Worm (Caenorhabditis elegans) whole organism, L4 larva: ENCODE results near the gene lect-2.

Experiments
- F26F4.8 ChIP-seq: fragments of 200-800 bp; sonication (Bioruptor generic); conservative IDR thresholded peaks from 2 replicates; pipeline ENCODE4 v1.3.6; 2022; ENCODE audit warnings: missing genetic modification characterization, missing compliant biosample characterization
- F37D6.2 ChIP-seq: sonication (generic microtip); optimal IDR thresholded peaks from 2 replicates; lab custom pipeline; 2016; ENCODE audit warnings: mild to moderate bottlenecking, missing genetic modification characterization, missing compliant biosample characterization
- F49E8.2 ChIP-seq: sonication (generic microtip); optimal IDR thresholded peaks from 2 replicates; lab custom pipeline; 2016; ENCODE audit warnings: missing compliant biosample characterization, mild to moderate bottlenecking, missing genetic modification characterization, borderline replicate concordance
- R02D3.7 ChIP-seq: fragments of 150-350 bp; sonication (generic microtip); optimal IDR thresholded peaks from 3 replicates; lab custom pipeline; 2014; ENCODE audit warnings: missing biosample characterization, missing genetic modification characterization
- T26A8.4 ChIP-seq: fragments of 200-800 bp; sonication (Bioruptor generic); IDR thresholded peaks from 2 replicates; pipeline ENCODE4 v1.3.6; 2022; ENCODE audit warnings: missing genetic modification characterization, missing compliant biosample characterization
- Y48G9A.11 ChIP-seq: fragments of 200-800 bp; sonication (Bioruptor generic); IDR thresholded peaks from 2 replicates; pipeline ENCODE4 v1.3.6; 2022; ENCODE audit warnings: missing genetic modification reagents, missing genetic modification characterization, missing compliant biosample characterization
- aha-1 ChIP-seq: fragments of 150-350 bp; peaks from one replicate; lab custom pipeline; 2014; ENCODE audit warnings: missing biosample characterization, missing genetic modification characterization
- arid-1 ChIP-seq: fragments of 200-800 bp; sonication (Bioruptor generic); conservative IDR thresholded peaks from 2 replicates; pipeline ENCODE4 v1.3.6; 2022; ENCODE audit warnings: missing genetic modification reagents, missing genetic modification characterization, missing compliant biosample characterization
- ceh-32 ChIP-seq: sonication (generic microtip); optimal IDR thresholded peaks from 2 replicates; lab custom pipeline; 2016; ENCODE audit warnings: mild to moderate bottlenecking, missing genetic modification characterization, missing compliant biosample characterization; ENCODE audit not compliant: poor library complexity
- ceh-44 ChIP-seq: fragments of 200-800 bp; sonication (Bioruptor generic); IDR thresholded peaks from 2 replicates; pipeline ENCODE4 v1.3.6; 2022; ENCODE audit warnings: missing genetic modification reagents, missing genetic modification characterization, missing compliant biosample characterization
- ceh-82 ChIP-seq: sonication (generic microtip); optimal IDR thresholded peaks from 2 replicates; lab custom pipeline; 2017; ENCODE audit warnings: missing biosample characterization, missing genetic modification characterization
- ces-1 ChIP-seq: fragments of 150-350 bp; sonication (generic microtip); optimal IDR thresholded peaks from 4 replicates; lab custom pipeline; 2014; ENCODE audit warnings: missing biosample characterization, missing genetic modification reagents, missing genetic modification characterization
- daf-16 ChIP-seq, 3 experiments: sonication (generic microtip); optimal IDR thresholded peaks; 2 replicates each; lab custom pipeline; 2016 to 2017; ENCODE audit warnings: missing genetic modification characterization in 3 of 3, missing genetic modification reagents in 3 of 3, mild to moderate bottlenecking in 2 of 3, missing compliant biosample characterization in 2 of 3, missing biosample characterization in 1 of 3, moderate library complexity in 1 of 3
- dmd-6 ChIP-seq: fragments of 200-800 bp; sonication (Bioruptor generic); IDR thresholded peaks from 2 replicates; pipeline ENCODE4 v1.3.6; 2022; ENCODE audit warnings: missing genetic modification reagents, missing genetic modification characterization, missing compliant biosample characterization
- dmd-8 ChIP-seq: fragments of 200-800 bp; sonication (Bioruptor generic); IDR thresholded peaks from 2 replicates; pipeline ENCODE4 v1.3.6; 2022; ENCODE audit warnings: missing genetic modification characterization, missing compliant biosample characterization
- dpl-1 ChIP-seq: fragments of 150-350 bp; optimal IDR thresholded peaks from 2 replicates; lab custom pipeline; 2014; ENCODE audit warnings: missing biosample characterization, missing genetic modification reagents, missing genetic modification characterization
- duxl-1 ChIP-seq: sonication (generic microtip); optimal IDR thresholded peaks from 2 replicates; lab custom pipeline; 2016; ENCODE audit warnings: mild to moderate bottlenecking, missing genetic modification characterization, moderate library complexity, missing compliant biosample characterization; ENCODE audit not compliant: poor library complexity
- dve-1 ChIP-seq: sonication (generic microtip); optimal IDR thresholded peaks from 2 replicates; lab custom pipeline; 2017; ENCODE audit warnings: antibody characterized with exemption, mild to moderate bottlenecking, missing genetic modification characterization, missing compliant biosample characterization; ENCODE audit not compliant: insufficient read depth
- egl-27 ChIP-seq: sonication (generic microtip); optimal IDR thresholded peaks from 3 replicates; lab custom pipeline; 2017; ENCODE audit warnings: missing biosample characterization, missing genetic modification reagents, missing genetic modification characterization
- fkh-10 ChIP-seq: fragments of 150-350 bp; optimal IDR thresholded peaks from 2 replicates; lab custom pipeline; 2014; ENCODE audit warnings: missing biosample characterization, missing genetic modification reagents, missing genetic modification characterization
- fos-1 ChIP-seq: fragments of 150-350 bp; optimal IDR thresholded peaks from 2 replicates; lab custom pipeline; 2014; ENCODE audit warnings: missing biosample characterization, missing genetic modification characterization
- lin-13 ChIP-seq: fragments of 150-350 bp; optimal IDR thresholded peaks from 2 replicates; lab custom pipeline; 2014; ENCODE audit warnings: missing biosample characterization, missing genetic modification reagents, missing genetic modification characterization
- mes-2 ChIP-seq: sonication (generic microtip); optimal IDR thresholded peaks from 2 replicates; lab custom pipeline; 2016; ENCODE audit warnings: missing genotype, mild to moderate bottlenecking, missing genetic modification characterization, missing compliant biosample characterization; ENCODE audit not compliant: poor library complexity, severe bottlenecking
- mxl-2 ChIP-seq: fragments of 200-800 bp; sonication (Bioruptor generic); conservative IDR thresholded peaks from 2 replicates; pipeline ENCODE4 v1.3.6; 2022; ENCODE audit warnings: missing genetic modification reagents, missing genetic modification characterization, missing compliant biosample characterization
- mxl-3 ChIP-seq: fragments of 200-800 bp; sonication (Bioruptor generic); optimal IDR thresholded peaks from 2 replicates; lab custom pipeline; 2018; ENCODE audit warnings: mild to moderate bottlenecking, missing genetic modification characterization, missing compliant biosample characterization
- nhr-11 ChIP-seq: fragments of 150-350 bp; optimal IDR thresholded peaks from 2 replicates; lab custom pipeline; 2014; ENCODE audit warnings: missing biosample characterization, missing genetic modification characterization
- nhr-111 ChIP-seq: fragments of 200-800 bp; sonication (Bioruptor generic); optimal IDR thresholded peaks from 2 replicates; lab custom pipeline; 2018; ENCODE audit warnings: mild to moderate bottlenecking, missing genetic modification characterization, missing compliant biosample characterization
- nhr-25 ChIP-seq: sonication (generic microtip); optimal IDR thresholded peaks from 2 replicates; lab custom pipeline; 2017; ENCODE audit warnings: missing genetic modification characterization, mild to moderate bottlenecking, missing compliant biosample characterization, antibody characterized with exemption, moderate library complexity, borderline replicate concordance; ENCODE audit not compliant: insufficient read depth
- nhr-28 ChIP-seq: fragments of 150-350 bp; optimal IDR thresholded peaks from 2 replicates; lab custom pipeline; 2014; ENCODE audit warnings: missing biosample characterization, missing genetic modification characterization
- nhr-48 ChIP-seq: sonication (generic microtip); optimal IDR thresholded peaks from 2 replicates; lab custom pipeline; 2016; ENCODE audit warnings: mild to moderate bottlenecking, missing genetic modification characterization, missing compliant biosample characterization
- nhr-76 ChIP-seq: fragments of 150-350 bp; optimal IDR thresholded peaks from 2 replicates; lab custom pipeline; 2014; ENCODE audit warnings: missing biosample characterization, missing genetic modification characterization
- pha-4 ChIP-seq, 2 experiments: fragments of 150-350 bp in 1 of 2; fragments of 200-800 bp in 1 of 2; sonication (Bioruptor generic) in 1 of 2; IDR thresholded peaks in 1 of 2; optimal IDR thresholded peaks in 1 of 2; 2 replicates each; pipeline versions ENCODE4 v1.3.6 to Lab custom; 2014 to 2022; ENCODE audit warnings: missing genetic modification characterization in 2 of 2, missing genetic modification reagents in 2 of 2, missing biosample characterization in 1 of 2, missing compliant biosample characterization in 1 of 2
- pqm-1 ChIP-seq: sonication (generic microtip); optimal IDR thresholded peaks from 2 replicates; lab custom pipeline; 2017; ENCODE audit warnings: missing biosample characterization, missing genetic modification characterization
- spr-1 ChIP-seq: sonication (generic microtip); optimal IDR thresholded peaks from 2 replicates; lab custom pipeline; 2016; ENCODE audit warnings: mild to moderate bottlenecking, missing genetic modification characterization, missing compliant biosample characterization
- spr-3 ChIP-seq: fragments of 200-800 bp; sonication (Bioruptor generic); optimal IDR thresholded peaks from 2 replicates; lab custom pipeline; 2018; ENCODE audit warnings: mild to moderate bottlenecking, missing genetic modification characterization, missing compliant biosample characterization
- tag-97 ChIP-seq: fragments of 200-800 bp; sonication (Bioruptor generic); IDR thresholded peaks from 2 replicates; pipeline ENCODE4 v1.3.6; 2022; ENCODE audit warnings: missing genetic modification characterization, missing compliant biosample characterization
- unc-62 ChIP-seq, 3 experiments: fragments of 150-350 bp in 1 of 3; sonication (generic microtip); optimal IDR thresholded peaks in 2 of 3; peaks in 1 of 3; 1 replicate in 1 of 3; 2 replicates in 2 of 3; lab custom pipeline; 2014 to 2017; ENCODE audit warnings: missing biosample characterization in 3 of 3, missing genetic modification characterization in 3 of 3, missing genetic modification reagents in 3 of 3, missing genotype in 1 of 3
- zag-1 ChIP-seq: fragments of 150-350 bp; optimal IDR thresholded peaks from 2 replicates; lab custom pipeline; 2014; ENCODE audit warnings: missing biosample characterization, missing genetic modification characterization
- zfp-3 ChIP-seq: fragments of 200-800 bp; sonication (Bioruptor generic); conservative IDR thresholded peaks from 2 replicates; pipeline ENCODE4 v1.3.6; 2022; ENCODE audit warnings: missing genetic modification reagents, missing genetic modification characterization, missing compliant biosample characterization
- ztf-11 ChIP-seq: fragments of 150-350 bp; optimal IDR thresholded peaks from 2 replicates; lab custom pipeline; 2014; ENCODE audit warnings: missing biosample characterization, missing genetic modification characterization

lect-2 gene

ce11 chrII:5790313-5790773, at the start of gene lect-2:
TSS of gene lect-2 (plus strand) at chrII:5790723.
- no peak for TF ChIP-seq dpl-1 (GFP tag; lab: Kevin White, UChicago)
- TF ChIP-seq nhr-11 (tag; lab: Kevin White, UChicago), result peak; percentile 59
- TF ChIP-seq aha-1 (tag; lab: Kevin White, UChicago), result peak; percentile 81
- no peak for TF ChIP-seq Y48G9A.11
- peak in 1 of 2 experiments; percentile 40 for TF ChIP-seq daf-16 (GFP tag; optimal IDR thresholded peaks at IDR 0.05; lab: Kevin White, UChicago)
- no peak for TF ChIP-seq daf-16 (tag; optimal IDR thresholded peaks at IDR 0.05; lab: Kevin White, UChicago)
- TF ChIP-seq F37D6.2 (tag; lab: Kevin White, UChicago), result no peak
- no peak for TF ChIP-seq fos-1
- TF ChIP-seq arid-1 (GFP tag; lab: Robert Waterston, UW), result no peak

- TF ChIP-seq pqm-1 (tag; lab: Kevin White, UChicago) (peak; percentile 71), ceh-82 (tag; lab: Kevin White, UChicago) (no peak), nhr-25 (no peak), dmd-6 (GFP tag; lab: Robert Waterston, UW) (0 out of 2 replicates have a peak, but pooled peaks have one; percentile 9), zfp-3 (GFP tag; lab: Robert Waterston, UW) (no peak)
Observed at ce11 chrII:5742767-5743166, 47.8 kb upstream of the lect-2 start.

- TF ChIP-seq dve-1 (tag; lab: Kevin White, UChicago), result peak; percentile 59
- TF ChIP-seq pqm-1 (tag; lab: Kevin White, UChicago), result peak; percentile 52
- TF ChIP-seq R02D3.7 (tag; lab: Kevin White, UChicago), result no peak
- TF ChIP-seq dmd-6 (GFP tag; lab: Robert Waterston, UW), result peak; percentile 55
- no peak for TF ChIP-seq mxl-2 (GFP tag; lab: Robert Waterston, UW)
- no peak for TF ChIP-seq nhr-76 (tag; lab: Kevin White, UChicago)
Observed at ce11 chrII:5744342-5744741, 46.2 kb upstream of the lect-2 start.

- TF ChIP-seq dmd-6 (GFP tag; lab: Robert Waterston, UW) (0 out of 2 replicates have a peak, but pooled peaks have one; percentile 17), ztf-11 (no peak)
Observed at ce11 chrII:5745088-5745487, 45.4 kb upstream of the lect-2 start, which contains the start of gene F10C1.9. TSS of gene F10C1.9 (minus strand) at chrII:5745284.

- TF ChIP-seq F26F4.8 (no peak), mxl-3 (GFP tag; lab: Kevin White, UChicago) (no peak), dmd-8 (GFP tag; lab: Robert Waterston, UW) (no peak), egl-27 (tag; lab: Kevin White, UChicago) (no peak), zag-1 (tag; lab: Kevin White, UChicago) (no peak), ceh-82 (tag; lab: Kevin White, UChicago) (no peak), nhr-48 (no peak), nhr-76 (tag; lab: Kevin White, UChicago) (no peak), ces-1 (no peak), spr-3 (no peak), daf-16 (GFP tag; optimal IDR thresholded peaks at IDR 0.05; lab: Kevin White, UChicago) (no peak), daf-16 (tag; optimal IDR thresholded peaks at IDR 0.05; lab: Kevin White, UChicago) (peak; percentile 27), spr-1 (tag; lab: Kevin White, UChicago) (no peak), mes-2 (tag; lab: Kevin White, UChicago) (no peak), nhr-111 (no peak), duxl-1 (tag; lab: Kevin White, UChicago) (no peak), nhr-28 (tag; lab: Kevin White, UChicago) (peak; percentile 72), ceh-44 (GFP tag; lab: Robert Waterston, UW) (no peak), ceh-32 (tag; lab: Kevin White, UChicago) (no peak), unc-62 (GFP tag; optimal IDR thresholded peaks at IDR 0.05 in 1 of 2; lab: Kevin White, UChicago) (no peak), unc-62 (tag; optimal IDR thresholded peaks at IDR 0.05; lab: Kevin White, UChicago) (no peak), nhr-11 (tag; lab: Kevin White, UChicago) (no peak), lin-13 (GFP tag; lab: Kevin White, UChicago) (no peak), pha-4 (GFP tag; IDR thresholded peaks at IDR 0.05; lab: Robert Waterston, UW) (no peak), pha-4 (tag; optimal IDR thresholded peaks at IDR 0.05; lab: Kevin White, UChicago) (no peak), T26A8.4 (GFP tag; lab: Robert Waterston, UW) (no peak), fkh-10 (GFP tag; lab: Kevin White, UChicago) (no peak), tag-97 (GFP tag; lab: Robert Waterston, UW) (no peak), F49E8.2 (tag; lab: Kevin White, UChicago) (no peak)
Observed at ce11 chrII:5747312-5747711, 43.2 kb upstream of the lect-2 start.
